Worm (Caenorhabditis elegans) whole organism, late embryonic: ENCODE data around the gene kin-36.
A peak's percentile ranks its signal among the peaks of the same experiment; 100 is the strongest.

ENCODE experiments used
- C08G9.2 ChIP-seq: sonication (generic microtip); optimal IDR thresholded peaks from 2 replicates; lab custom pipeline; 2016; ENCODE audit warnings: mild to moderate bottlenecking, missing genetic modification characterization, moderate library complexity, missing compliant biosample characterization
- F13H6.1 ChIP-seq: sonication (generic microtip); optimal IDR thresholded peaks from 2 replicates; lab custom pipeline; 2016; ENCODE audit warnings: missing genetic modification characterization, missing compliant biosample characterization
- K02D7.2 ChIP-seq: sonication (generic microtip); optimal IDR thresholded peaks from 2 replicates; lab custom pipeline; 2017; ENCODE audit warnings: mild to moderate bottlenecking, missing genetic modification characterization, missing compliant biosample characterization
- T23F11.4 ChIP-seq: fragments of 200-800 bp; sonication (Bioruptor generic); optimal IDR thresholded peaks from 2 replicates; lab custom pipeline; 2018; ENCODE audit warnings: mild to moderate bottlenecking, missing genetic modification characterization, missing compliant biosample characterization
- ama-1 ChIP-seq: fragments of 150-350 bp; optimal IDR thresholded peaks from 2 replicates; lab custom pipeline; 2014
- ceh-19 ChIP-seq: fragments of 200-800 bp; sonication (Bioruptor generic); optimal IDR thresholded peaks from 2 replicates; lab custom pipeline; 2018; ENCODE audit warnings: mild to moderate bottlenecking, missing genetic modification characterization, missing compliant biosample characterization
- ceh-24 ChIP-seq: sonication (generic microtip); optimal IDR thresholded peaks from 2 replicates; lab custom pipeline; 2016; ENCODE audit warnings: mild to moderate bottlenecking, missing genetic modification characterization, missing compliant biosample characterization
- ceh-30 ChIP-seq: fragments of 150-350 bp; optimal IDR thresholded peaks from 2 replicates; lab custom pipeline; 2014; ENCODE audit warnings: missing biosample characterization, missing genetic modification characterization
- ceh-31 ChIP-seq: sonication (generic microtip); optimal IDR thresholded peaks from 2 replicates; lab custom pipeline; 2016; ENCODE audit warnings: missing genetic modification characterization, missing compliant biosample characterization
- ceh-34 ChIP-seq: sonication (generic microtip); optimal IDR thresholded peaks from 2 replicates; lab custom pipeline; 2016; ENCODE audit warnings: mild to moderate bottlenecking, missing genetic modification characterization, missing compliant biosample characterization
- ceh-6 ChIP-seq: fragments of 200-800 bp; sonication (Bioruptor generic); optimal IDR thresholded peaks from 2 replicates; lab custom pipeline; 2018; ENCODE audit warnings: mild to moderate bottlenecking, missing genetic modification characterization, missing compliant biosample characterization
- ceh-9 ChIP-seq: sonication (generic microtip); optimal IDR thresholded peaks from 2 replicates; lab custom pipeline; 2016; ENCODE audit warnings: mild to moderate bottlenecking, missing genetic modification characterization, inconsistent platforms, missing compliant biosample characterization
- dve-1 ChIP-seq: sonication (generic microtip); optimal IDR thresholded peaks from 2 replicates; lab custom pipeline; 2017; ENCODE audit warnings: antibody characterized with exemption, mild to moderate bottlenecking, missing genetic modification characterization, missing compliant biosample characterization
- elt-2 ChIP-seq: sonication (generic microtip); optimal IDR thresholded peaks from 2 replicates; lab custom pipeline; 2016; ENCODE audit warnings: missing genetic modification reagents, missing genetic modification characterization, missing compliant biosample characterization
- fax-1 ChIP-seq: sonication (generic microtip); optimal IDR thresholded peaks from 2 replicates; lab custom pipeline; 2016; ENCODE audit warnings: missing genotype, missing genetic modification characterization, missing compliant biosample characterization
- fkh-10 ChIP-seq: fragments of 150-350 bp; optimal IDR thresholded peaks from 2 replicates; lab custom pipeline; 2014; ENCODE audit warnings: missing biosample characterization, missing genetic modification reagents, missing genetic modification characterization
- fkh-6 ChIP-seq: sonication (generic microtip); optimal IDR thresholded peaks from 2 replicates; lab custom pipeline; 2016; ENCODE audit warnings: missing genetic modification characterization, missing compliant biosample characterization
- hlh-15 ChIP-seq: sonication (generic microtip); optimal IDR thresholded peaks from 2 replicates; lab custom pipeline; 2016; ENCODE audit warnings: missing genetic modification characterization, missing compliant biosample characterization
- hlh-30 ChIP-seq: sonication (generic microtip); optimal IDR thresholded peaks from 2 replicates; lab custom pipeline; 2017; ENCODE audit warnings: antibody characterized with exemption, missing genetic modification characterization, missing compliant biosample characterization; ENCODE audit not compliant: insufficient read depth
- hlh-6 ChIP-seq: sonication (generic microtip); optimal IDR thresholded peaks from 2 replicates; lab custom pipeline; 2016; ENCODE audit warnings: missing genotype, missing genetic modification characterization, missing compliant biosample characterization
- hlh-8 ChIP-seq: sonication (generic microtip); optimal IDR thresholded peaks from 2 replicates; lab custom pipeline; 2016; ENCODE audit warnings: missing genotype, missing genetic modification characterization, missing compliant biosample characterization
- nhr-11 ChIP-seq: fragments of 150-350 bp; optimal IDR thresholded peaks from 2 replicates; lab custom pipeline; 2014; ENCODE audit warnings: missing biosample characterization, missing genetic modification characterization
- npax-4 ChIP-seq: sonication (generic microtip); optimal IDR thresholded peaks from 2 replicates; lab custom pipeline; 2016; ENCODE audit warnings: missing genetic modification characterization, missing compliant biosample characterization
- odd-2 ChIP-seq: sonication (generic microtip); optimal IDR thresholded peaks from 2 replicates; lab custom pipeline; 2017; ENCODE audit warnings: antibody characterized with exemption, mild to moderate bottlenecking, missing genetic modification characterization, missing compliant biosample characterization
- pax-1 ChIP-seq: fragments of 150-350 bp; optimal IDR thresholded peaks from 2 replicates; lab custom pipeline; 2014; ENCODE audit warnings: missing biosample characterization, missing genetic modification characterization
- pha-2 ChIP-seq: sonication (generic microtip); optimal IDR thresholded peaks from 2 replicates; lab custom pipeline; 2017; ENCODE audit warnings: mild to moderate bottlenecking, missing genetic modification characterization, missing compliant biosample characterization
- pha-4 ChIP-seq: fragments of 150-350 bp; optimal IDR thresholded peaks from 2 replicates; lab custom pipeline; 2018; ENCODE audit warnings: missing biosample characterization, missing genetic modification reagents, missing genetic modification characterization
- pqm-1 ChIP-seq: sonication (generic microtip); optimal IDR thresholded peaks from 2 replicates; lab custom pipeline; 2016; ENCODE audit warnings: missing genetic modification characterization, missing compliant biosample characterization
- pros-1 ChIP-seq: fragments of 150-350 bp; optimal IDR thresholded peaks from 2 replicates; lab custom pipeline; 2014; ENCODE audit warnings: missing biosample characterization, missing genetic modification reagents, missing genetic modification characterization
- ref-2 ChIP-seq: sonication (generic microtip); optimal IDR thresholded peaks from 2 replicates; lab custom pipeline; 2016; ENCODE audit warnings: missing genetic modification characterization, missing compliant biosample characterization
- rnt-1 ChIP-seq: sonication (generic microtip); optimal IDR thresholded peaks from 2 replicates; lab custom pipeline; 2016; ENCODE audit warnings: missing genetic modification characterization, missing compliant biosample characterization
- tbx-2 ChIP-seq: sonication (generic microtip); optimal IDR thresholded peaks from 2 replicates; lab custom pipeline; 2016; ENCODE audit warnings: missing genetic modification characterization, missing compliant biosample characterization
- tbx-7 ChIP-seq: sonication (generic microtip); optimal IDR thresholded peaks from 2 replicates; lab custom pipeline; 2016; ENCODE audit warnings: missing genotype, missing genetic modification characterization, missing compliant biosample characterization
- unc-3 ChIP-seq, 2 experiments: fragments of 200-800 bp in 1 of 2; sonication (Bioruptor generic) in 1 of 2; sonication (generic microtip) in 1 of 2; conservative IDR thresholded peaks in 1 of 2; optimal IDR thresholded peaks in 1 of 2; 2 replicates each; pipeline versions ENCODE4 v1.3.6 to Lab custom; 2016 to 2022; ENCODE audit warnings: missing compliant biosample characterization in 2 of 2, missing genetic modification characterization in 2 of 2, missing genetic modification reagents in 1 of 2
- unc-55 ChIP-seq: sonication (generic microtip); optimal IDR thresholded peaks from 2 replicates; lab custom pipeline; 2017; ENCODE audit warnings: missing biosample characterization, missing genetic modification reagents, missing genetic modification characterization
- unc-86 ChIP-seq: sonication (generic microtip); optimal IDR thresholded peaks from 2 replicates; lab custom pipeline; 2016; ENCODE audit warnings: missing genetic modification characterization, missing compliant biosample characterization
- zip-5 ChIP-seq: sonication (generic microtip); optimal IDR thresholded peaks from 2 replicates; lab custom pipeline; 2016; ENCODE audit warnings: missing genetic modification characterization, missing compliant biosample characterization
- ztf-16 ChIP-seq: sonication (generic microtip); optimal IDR thresholded peaks from 2 replicates; lab custom pipeline; 2017; ENCODE audit warnings: missing genetic modification characterization, missing compliant biosample characterization

The kin-36 gene

DNA sequence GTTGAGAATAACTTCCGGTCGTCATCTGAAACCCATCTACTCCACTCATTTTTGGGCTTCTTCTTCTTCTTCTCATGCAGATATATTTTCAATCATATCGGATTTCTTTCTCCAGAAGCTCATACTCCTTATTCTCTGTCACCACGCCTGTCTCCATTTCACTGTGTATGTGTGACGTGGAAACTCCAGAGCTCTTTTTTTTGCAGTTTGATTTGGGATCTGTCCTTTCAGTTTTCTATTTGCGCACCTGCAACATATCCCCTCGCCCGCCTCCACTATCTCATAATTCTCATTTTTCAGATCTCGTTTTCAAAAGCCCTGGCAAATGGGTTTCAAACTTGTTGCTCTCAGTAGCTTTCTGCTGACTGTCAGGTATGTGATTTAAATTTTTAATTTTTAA is at the start of gene kin-36:
Gene kin-36 (plus strand): TSS at position 301 of the 400 bp plus-strand sequence.
- no peak for TF ChIP-seq npax-4 (tag; lab: Kevin White, UChicago)
- TF ChIP-seq ztf-16 (tag; lab: Kevin White, UChicago): no peak
- no peak for TF ChIP-seq unc-86 (tag; lab: Kevin White, UChicago)
- no peak for TF ChIP-seq nhr-11 (tag; lab: Kevin White, UChicago)
- no peak for TF ChIP-seq fkh-10 (GFP tag; lab: Kevin White, UChicago)
- no peak for TF ChIP-seq ama-1 (lab: Kevin White, UChicago)
- no peak for TF ChIP-seq unc-3 (GFP tag; conservative IDR thresholded peaks at IDR 0.05; lab: Robert Waterston, UW)
- no peak for TF ChIP-seq unc-3 (tag; optimal IDR thresholded peaks at IDR 0.05; lab: Kevin White, UChicago)
- no peak for TF ChIP-seq pros-1

DNA sequence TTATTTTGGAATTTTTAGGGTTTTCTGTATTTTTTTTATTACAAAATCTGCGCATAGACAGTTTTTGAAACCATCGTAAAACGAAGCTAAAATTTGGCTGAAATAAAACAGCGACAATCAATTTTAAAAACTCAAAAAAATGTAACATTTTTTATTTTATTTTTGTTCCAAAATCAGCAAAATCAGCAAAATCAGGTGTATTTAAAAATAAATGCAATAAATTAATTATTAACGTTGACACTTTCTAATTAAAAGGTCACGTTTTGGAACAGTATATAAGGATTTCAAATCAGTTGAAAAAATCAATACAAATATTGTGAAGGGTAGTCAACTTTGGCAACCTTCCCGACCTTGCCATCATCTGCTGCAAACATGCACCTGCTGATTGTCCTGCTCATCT is 45.4 kb upstream of the kin-36 start, which contains the start of gene R105.1:
Gene R105.1 (plus strand): TSS at position 301 of the 400 bp plus-strand sequence.
- no peak for TF ChIP-seq fkh-6
- no peak for TF ChIP-seq ceh-6 (GFP tag; lab: Kevin White, UChicago)
- no peak for TF ChIP-seq ceh-24
- no peak for TF ChIP-seq hlh-6 (tag; lab: Kevin White, UChicago)
- no peak for TF ChIP-seq hlh-15 (tag; lab: Kevin White, UChicago)
- TF ChIP-seq unc-86 (tag; lab: Kevin White, UChicago): no peak
- TF ChIP-seq elt-2 (tag; lab: Kevin White, UChicago): no peak
- no peak for TF ChIP-seq pha-4 (tag; lab: Kevin White, UChicago)
- TF ChIP-seq ceh-30: no peak
- no peak for TF ChIP-seq ceh-34
- no peak for TF ChIP-seq ceh-9 (tag; lab: Kevin White, UChicago)
- no peak for TF ChIP-seq pros-1
- TF ChIP-seq dve-1: no peak
- TF ChIP-seq F13H6.1 (tag; lab: Kevin White, UChicago): no peak
- no peak for TF ChIP-seq T23F11.4
- no peak for TF ChIP-seq odd-2 (tag; lab: Kevin White, UChicago)
- no peak for TF ChIP-seq rnt-1 (tag; lab: Kevin White, UChicago)
- TF ChIP-seq ceh-31: no peak
- no peak for TF ChIP-seq hlh-8
- TF ChIP-seq C08G9.2 (tag; lab: Kevin White, UChicago): no peak

DNA sequence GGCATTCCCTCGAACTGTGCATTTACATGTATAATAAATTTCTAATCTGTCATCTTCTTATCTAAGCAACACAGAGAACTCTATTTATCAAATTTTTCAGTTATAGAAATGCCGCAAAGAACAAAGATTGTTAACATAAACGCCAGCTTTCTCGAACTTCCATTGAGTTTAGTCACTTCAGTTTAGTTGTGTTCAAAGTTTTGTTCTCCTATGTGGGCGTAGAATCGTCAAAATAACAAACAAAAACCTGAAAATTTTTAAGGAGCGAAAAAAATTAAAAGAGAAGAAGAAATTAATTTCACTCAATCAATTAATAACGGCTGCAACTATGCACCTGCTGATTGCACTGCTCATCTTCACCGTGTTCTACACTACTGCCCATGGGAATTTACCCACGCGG is 42.8 kb upstream of the kin-36 start, which contains the start of gene R105.5:
Gene R105.5 (plus strand): TSS at position 301 of the 400 bp plus-strand sequence.
- no peak for TF ChIP-seq K02D7.2
- TF ChIP-seq fkh-6: no peak
- TF ChIP-seq pha-2 (tag; lab: Kevin White, UChicago): no peak
- no peak for TF ChIP-seq pax-1 (tag; lab: Kevin White, UChicago)

DNA sequence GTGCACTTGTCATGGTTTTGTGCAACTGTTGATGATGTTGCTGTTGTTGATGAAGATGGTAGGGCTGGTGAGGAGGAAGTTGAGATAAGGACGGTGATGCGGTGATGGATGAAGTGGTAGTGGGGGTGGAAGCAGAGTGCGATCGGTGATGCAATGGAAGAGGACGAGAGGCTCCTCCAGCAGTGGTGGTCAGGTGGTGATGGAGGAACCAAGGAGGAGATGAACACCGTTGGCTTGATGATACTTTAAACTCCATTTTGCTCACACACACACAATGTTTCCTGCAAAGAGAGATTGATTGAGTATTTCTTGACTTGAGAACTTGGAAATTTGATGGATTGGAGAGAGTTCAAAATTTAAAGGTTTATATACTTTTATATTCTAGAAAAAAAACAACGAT is 41.0 kb upstream of the kin-36 start, which contains the start of gene F19C7.8:
Gene F19C7.8 (minus strand): TSS at position 256 of the 400 bp plus-strand sequence.
- TF ChIP-seq pax-1 (tag; lab: Kevin White, UChicago) (no peak), unc-55 (GFP tag; lab: Kevin White, UChicago) (peak; percentile 44)

DNA sequence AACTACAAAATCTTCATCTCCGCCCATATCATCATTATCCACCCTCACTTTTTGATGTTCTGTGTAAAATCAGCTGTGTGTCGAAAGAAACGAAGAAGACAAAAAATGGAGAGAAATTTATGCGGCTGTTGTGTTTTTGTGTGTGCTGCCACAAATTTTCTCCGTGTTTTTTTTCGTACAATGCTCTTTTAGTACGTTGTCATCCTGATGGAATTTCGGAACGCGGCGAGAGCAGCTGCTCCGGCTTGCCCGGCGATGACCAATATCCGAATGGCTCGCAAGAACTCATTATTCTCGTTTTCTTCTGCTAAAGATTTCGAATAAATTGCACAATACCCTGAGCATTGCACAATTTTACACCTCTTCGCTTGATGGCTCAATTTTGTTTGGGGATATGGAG is 39.5 kb upstream of the kin-36 start:
- TF ChIP-seq fax-1 (no peak), pha-2 (tag; lab: Kevin White, UChicago) (no peak), ceh-9 (tag; lab: Kevin White, UChicago) (no peak), ceh-19 (no peak), hlh-30 (tag; lab: Kevin White, UChicago) (no peak), rnt-1 (tag; lab: Kevin White, UChicago) (no peak), elt-2 (tag; lab: Kevin White, UChicago) (no peak), pax-1 (tag; lab: Kevin White, UChicago) (no peak), tbx-2 (tag; lab: Kevin White, UChicago) (no peak), zip-5 (tag; lab: Kevin White, UChicago) (no peak), tbx-7 (tag; lab: Kevin White, UChicago) (no peak), pqm-1 (tag; lab: Kevin White, UChicago) (no peak), pros-1 (no peak), odd-2 (tag; lab: Kevin White, UChicago) (no peak), ref-2 (no peak)
